Worm (Caenorhabditis elegans): ENCODE measurements around the gene lgc-47.

The lgc-47 gene

ce11 chrX:9756971-9757370 is 50.5 kb downstream of the lgc-47 start, which contains the start of gene T09B9.1:
TSS of gene T09B9.1 (plus strand) at chrX:9757271.
- no peak for TF ChIP-seq cnd-1 (tag; optimal IDR thresholded peaks at IDR 0.05)
- TF ChIP-seq zip-8 (tag; optimal IDR thresholded peaks at IDR 0.05): no peak
- no peak for TF ChIP-seq unc-120 (tag; optimal IDR thresholded peaks at IDR 0.05; ENCODE audit: poor library complexity, severe bottlenecking)
- no peak for TF ChIP-seq lin-13 (tag; optimal IDR thresholded peaks at IDR 0.05)
- no peak for TF ChIP-seq ceh-39 (tag; optimal IDR thresholded peaks at IDR 0.05)
- no peak for TF ChIP-seq M03D4.4 (tag; optimal IDR thresholded peaks at IDR 0.05)
- TF ChIP-seq elt-1 (tag; optimal IDR thresholded peaks at IDR 0.05; ENCODE audit: borderline replicate concordance, insufficient read depth): no peak
- TF ChIP-seq flh-1 (GFP tag; optimal IDR thresholded peaks at IDR 0.05): no peak
- TF ChIP-seq nhr-28 (tag; optimal IDR thresholded peaks at IDR 0.05): no peak
- no peak for TF ChIP-seq mls-2 (tag; optimal IDR thresholded peaks at IDR 0.05)
- no peak for TF ChIP-seq nhr-12 (tag; optimal IDR thresholded peaks at IDR 0.05)
- TF ChIP-seq snpc-4 (tag; optimal IDR thresholded peaks at IDR 0.05): no peak
- no peak for TF ChIP-seq unc-39 (tag; optimal IDR thresholded peaks at IDR 0.05)
- no peak for TF ChIP-seq nhr-2 (tag; optimal IDR thresholded peaks at IDR 0.05)
- TF ChIP-seq mab-5 (tag; optimal IDR thresholded peaks at IDR 0.05): no peak
- TF ChIP-seq hlh-1 (tag; optimal IDR thresholded peaks at IDR 0.05): no peak
- no peak for TF ChIP-seq nhr-76 (tag; optimal IDR thresholded peaks at IDR 0.05)
- no peak for TF ChIP-seq ham-2 (GFP tag; optimal IDR thresholded peaks at IDR 0.05)
- TF ChIP-seq pha-4 (tag; optimal IDR thresholded peaks at IDR 0.05): no peak

DNA sequence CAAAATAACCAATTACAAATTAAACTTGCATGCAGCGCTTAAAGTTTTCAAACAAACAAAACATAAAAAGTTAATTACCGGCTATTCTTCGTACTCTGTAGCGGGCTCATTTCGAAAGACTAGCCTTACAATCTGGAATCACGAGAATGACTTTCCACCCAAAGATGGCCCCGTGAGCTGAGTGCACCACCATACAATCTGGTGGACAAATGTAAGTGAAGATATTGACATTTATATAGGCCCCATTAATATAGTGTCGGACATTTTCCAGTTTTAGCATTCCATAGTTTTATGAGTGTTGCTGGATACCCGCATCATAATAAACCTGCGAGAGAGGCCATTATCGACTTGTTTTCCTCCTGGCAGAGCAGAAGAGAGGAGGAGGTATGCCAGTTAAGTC is 52.9 kb downstream of the lgc-47 start:
- TF ChIP-seq nhr-76 (tag; optimal IDR thresholded peaks at IDR 0.05) (no peak), nhr-2 (tag; optimal IDR thresholded peaks at IDR 0.05) (no peak), bed-3 (GFP tag; optimal IDR thresholded peaks at IDR 0.05) (no peak), pha-4 (tag; optimal IDR thresholded peaks at IDR 0.05) (no peak), elt-1 (tag; optimal IDR thresholded peaks at IDR 0.05; ENCODE audit: borderline replicate concordance, insufficient read depth) (no peak), drap-1 (GFP tag; optimal IDR thresholded peaks at IDR 0.05) (no peak), ceh-39 (tag; optimal IDR thresholded peaks at IDR 0.05) (no peak), zip-8 (tag; optimal IDR thresholded peaks at IDR 0.05) (no peak), blmp-1 (tag; optimal IDR thresholded peaks at IDR 0.05) (no peak), mab-5 (tag; optimal IDR thresholded peaks at IDR 0.05) (no peak), sptf-1 (tag; optimal IDR thresholded peaks at IDR 0.05) (no peak), unc-62 (GFP tag; optimal IDR thresholded peaks at IDR 0.05) (no peak), mls-2 (tag; optimal IDR thresholded peaks at IDR 0.05) (no peak), lin-13 (tag; optimal IDR thresholded peaks at IDR 0.05) (no peak), mep-1 (tag; optimal IDR thresholded peaks at IDR 0.05) (no peak), sem-2 (GFP tag; optimal IDR thresholded peaks at IDR 0.05) (no peak), unc-120 (tag; optimal IDR thresholded peaks at IDR 0.05; ENCODE audit: poor library complexity, severe bottlenecking) (no peak)

Data from whole organism, mixed stage, embryonic.